Worm (Caenorhabditis elegans): ENCODE measurements around the gene inx-2.

DNA sequence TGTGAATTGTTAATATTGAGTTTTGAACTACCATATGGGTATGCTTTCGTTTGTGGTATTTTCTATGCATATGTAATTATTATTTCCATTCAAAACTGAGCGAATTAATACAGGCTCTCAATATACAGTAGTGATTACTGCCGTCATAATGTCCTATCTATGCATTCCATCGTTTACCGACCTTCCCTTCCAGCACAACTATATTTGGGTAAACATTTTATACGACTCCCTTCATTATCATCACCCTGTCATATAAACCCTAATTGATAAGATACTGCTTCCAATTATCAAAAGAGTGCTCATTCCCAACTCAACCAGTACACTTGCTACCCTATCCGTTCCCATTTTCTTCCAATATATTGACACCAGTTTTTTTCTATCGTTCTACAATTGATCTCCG, 6.6 kb downstream of the inx-2 start:
- no peak for TF ChIP-seq cog-1 (tag; optimal IDR thresholded peaks at IDR 0.05)
- no peak for TF ChIP-seq flt-1 (GFP tag; IDR thresholded peaks at IDR 0.05)
- no peak for TF ChIP-seq ztf-29 (GFP tag; IDR thresholded peaks at IDR 0.05)
- TF ChIP-seq ref-1 (GFP tag; conservative IDR thresholded peaks at IDR 0.05): no peak
- TF ChIP-seq T22C8.4 (GFP tag; IDR thresholded peaks at IDR 0.05): no peak
- no peak for TF ChIP-seq klf-2 (GFP tag; conservative IDR thresholded peaks at IDR 0.05)
- no peak for TF ChIP-seq med-1 (GFP tag; optimal IDR thresholded peaks at IDR 0.05; ENCODE audit: insufficient read depth)
- no peak for TF ChIP-seq ztf-23 (GFP tag; IDR thresholded peaks at IDR 0.05)
- TF ChIP-seq tab-1 (GFP tag; IDR thresholded peaks at IDR 0.05): no peak

Data from whole organism, midembryonic.